Worm (Caenorhabditis elegans) whole organism, early embryonic: ENCODE data around the gene F23H11.7.

Experiments used
- F13C5.2 ChIP-seq: sonication (generic microtip); optimal IDR thresholded peaks from 2 replicates; lab custom pipeline; 2017; ENCODE audit warnings: mild to moderate bottlenecking, missing genetic modification characterization, inconsistent platforms, missing compliant biosample characterization
- hnd-1 ChIP-seq: sonication (generic microtip); optimal IDR thresholded peaks from 2 replicates; lab custom pipeline; 2016; ENCODE audit warnings: missing genetic modification characterization, missing compliant biosample characterization
- scrt-1 ChIP-seq: fragments of 200-800 bp; sonication (Bioruptor generic); IDR thresholded peaks from 2 replicates; pipeline ENCODE4 v1.3.6; 2022; ENCODE audit warnings: missing genetic modification characterization, missing compliant biosample characterization
- tbx-37 ChIP-seq: fragments of 200-800 bp; sonication (Bioruptor generic); conservative IDR thresholded peaks from 2 replicates; pipeline ENCODE4 v1.3.6; 2022; ENCODE audit warnings: missing genetic modification reagents, missing genetic modification characterization, missing compliant biosample characterization

ce11 chrIII:868866-869265, 50.4 kb downstream of the F23H11.7 start:
- TF ChIP-seq F13C5.2 (tag; lab: Kevin White, UChicago) (no peak), tbx-37 (GFP tag; lab: Robert Waterston, UW) (no peak), scrt-1 (no peak), hnd-1 (tag; lab: Kevin White, UChicago) (no peak)
